Fruit fly (Drosophila melanogaster) whole organism, embryonic: Measurements from ENCODE around the gene CG4313.

Experiments used
- Aef1 ChIP-seq: fragments of 200-800 bp; sonication (Bioruptor generic); IDR thresholded peaks from 3 replicates; pipeline ENCODE4 v1.3.6; 2022; ENCODE audit warnings: missing biosample characterization, missing genetic modification characterization
- Awh ChIP-seq: fragments of 200-800 bp; sonication (Bioruptor generic); IDR thresholded peaks from 2 replicates; pipeline ENCODE4, ENCODE4 v1.3.6; 2022; ENCODE audit warnings: missing biosample characterization, missing genetic modification characterization
- Bgb ChIP-seq: fragments of 200-800 bp; sonication (Bioruptor generic); IDR thresholded peaks from 2 replicates; pipeline ENCODE4 v1.3.6; 2022; ENCODE audit warnings: missing biosample characterization, missing genetic modification characterization; ENCODE audit not compliant: partially characterized antibody
- CG10274 ChIP-seq: fragments of 200-800 bp; sonication (Bioruptor generic); optimal IDR thresholded peaks from 3 replicates; lab custom pipeline; 2017; ENCODE audit warnings: missing biosample characterization, mild to moderate bottlenecking, missing genetic modification characterization
- CG10321 ChIP-seq: fragments of 200-800 bp; sonication (Bioruptor generic); IDR thresholded peaks from 2 replicates; pipeline ENCODE4 v1.3.6; 2022; ENCODE audit warnings: missing biosample characterization, missing genetic modification characterization
- CG10366 ChIP-seq: fragments of 200-800 bp; sonication (Bioruptor generic); IDR thresholded peaks from 2 replicates; pipeline ENCODE4 v1.3.6; 2022; ENCODE audit warnings: missing biosample characterization, missing genetic modification characterization
- CG10431 ChIP-seq: fragments of 200-800 bp; sonication (Bioruptor generic); optimal IDR thresholded peaks from 3 replicates; lab custom pipeline; 2018; ENCODE audit warnings: missing biosample characterization, mild to moderate bottlenecking, missing genetic modification characterization
- CG10462 ChIP-seq: fragments of 200-800 bp; sonication (Bioruptor generic); optimal IDR thresholded peaks from 2 replicates; lab custom pipeline; 2016; ENCODE audit warnings: missing biosample characterization, missing genetic modification characterization
- CG12104 ChIP-seq: fragments of 200-800 bp; sonication (Bioruptor generic); optimal IDR thresholded peaks from 3 replicates; lab custom pipeline; 2016; ENCODE audit warnings: missing biosample characterization, missing genetic modification characterization
- CG12155 ChIP-seq: fragments of 200-800 bp; sonication (Bioruptor generic); optimal IDR thresholded peaks from 3 replicates; lab custom pipeline; 2016; ENCODE audit warnings: missing biosample characterization, missing genetic modification characterization
- CG12659 ChIP-seq: fragments of 200-800 bp; sonication (Bioruptor generic); optimal IDR thresholded peaks from 3 replicates; lab custom pipeline; 2017; ENCODE audit warnings: mild to moderate bottlenecking, missing biosample characterization, missing genetic modification reagents, missing genetic modification characterization
- CG15514 ChIP-seq: fragments of 200-800 bp; sonication (Bioruptor generic); optimal IDR thresholded peaks from 3 replicates; lab custom pipeline; 2017; ENCODE audit warnings: missing biosample characterization, missing genetic modification characterization, mild to moderate bottlenecking, moderate library complexity, missing genetic modification reagents
- CG2202 ChIP-seq: fragments of 200-800 bp; sonication (Bioruptor generic); optimal IDR thresholded peaks from 2 replicates; lab custom pipeline; 2018; ENCODE audit warnings: missing biosample characterization, mild to moderate bottlenecking, missing genetic modification characterization
- CG2678 ChIP-seq: fragments of 200-800 bp; sonication (Bioruptor generic); optimal IDR thresholded peaks from 3 replicates; lab custom pipeline; 2019; ENCODE audit warnings: missing biosample characterization, mild to moderate bottlenecking, missing genetic modification characterization, moderate library complexity
- CG31224 ChIP-seq: fragments of 200-800 bp; sonication (Bioruptor generic); IDR thresholded peaks from 2 replicates; pipeline ENCODE4 v1.3.6; 2022; ENCODE audit warnings: missing biosample characterization, missing genetic modification characterization
- CG31365 ChIP-seq: fragments of 200-800 bp; sonication (Bioruptor generic); optimal IDR thresholded peaks from 2 replicates; lab custom pipeline; 2018; ENCODE audit warnings: missing biosample characterization, mild to moderate bottlenecking, missing genetic modification characterization
- CG32532 ChIP-seq: fragments of 200-800 bp; sonication (Bioruptor generic); IDR thresholded peaks from 2 replicates; pipeline ENCODE4 v1.3.6; 2022; ENCODE audit warnings: missing biosample characterization, missing genetic modification characterization
- CG32772 ChIP-seq: fragments of 200-800 bp; sonication (Bioruptor generic); IDR thresholded peaks from 2 replicates; pipeline ENCODE4 v1.3.6; 2022; ENCODE audit warnings: missing biosample characterization, missing genetic modification characterization
- CG34422 ChIP-seq: fragments of 200-800 bp; sonication (Bioruptor generic); IDR thresholded peaks from 3 replicates; pipeline ENCODE4 v1.3.6; 2022; ENCODE audit warnings: missing biosample characterization, missing genetic modification characterization
- CG6813 ChIP-seq: fragments of 200-800 bp; sonication (Bioruptor generic); optimal IDR thresholded peaks from 2 replicates; lab custom pipeline; 2017; ENCODE audit warnings: missing biosample characterization, missing genetic modification characterization, mild to moderate bottlenecking, moderate library complexity, missing genetic modification reagents
- CG8281 ChIP-seq: fragments of 200-800 bp; sonication (Bioruptor generic); optimal IDR thresholded peaks from 2 replicates; lab custom pipeline; 2018; ENCODE audit warnings: missing biosample characterization, mild to moderate bottlenecking, missing genetic modification characterization, moderate library complexity
- Chrac-16 ChIP-seq: fragments of 200-800 bp; sonication (Bioruptor generic); optimal IDR thresholded peaks from 3 replicates; lab custom pipeline; 2016; ENCODE audit warnings: missing biosample characterization, missing genetic modification characterization
- Dip2 ChIP-seq: fragments of 200-800 bp; sonication (Bioruptor generic); IDR thresholded peaks from 2 replicates; pipeline ENCODE4 v1.3.6; 2022; ENCODE audit warnings: missing biosample characterization, missing genetic modification characterization
- ERR ChIP-seq: fragments of 200-800 bp; sonication (Bioruptor generic); optimal IDR thresholded peaks from 2 replicates; lab custom pipeline; 2016; ENCODE audit warnings: missing biosample characterization, missing genetic modification characterization
- Elba2 ChIP-seq: fragments of 200-800 bp; sonication (Bioruptor generic); optimal IDR thresholded peaks from 3 replicates; lab custom pipeline; 2016; ENCODE audit warnings: missing biosample characterization, missing genetic modification characterization
- Ets97D ChIP-seq: fragments of 200-800 bp; sonication (Bioruptor generic); optimal IDR thresholded peaks from 3 replicates; lab custom pipeline; 2016; ENCODE audit warnings: missing biosample characterization, missing genetic modification characterization
- GATAe ChIP-seq: fragments of 200-800 bp; sonication (Bioruptor generic); conservative IDR thresholded peaks from 2 replicates; pipeline ENCODE4 v1.3.6; 2022; ENCODE audit warnings: missing biosample characterization, missing genetic modification characterization
- Hey ChIP-seq: fragments of 200-800 bp; sonication (Bioruptor generic); optimal IDR thresholded peaks from 3 replicates; lab custom pipeline; 2018; ENCODE audit warnings: missing biosample characterization, mild to moderate bottlenecking, missing genetic modification characterization
- Hr3 ChIP-seq: fragments of 200-800 bp; sonication (Bioruptor generic); optimal IDR thresholded peaks from 3 replicates; lab custom pipeline; 2016; ENCODE audit warnings: missing biosample characterization, missing genetic modification characterization
- Hsf ChIP-seq: fragments of 200-800 bp; sonication (Bioruptor generic); optimal IDR thresholded peaks from 3 replicates; lab custom pipeline; 2016; ENCODE audit warnings: missing biosample characterization, missing genetic modification characterization
- Lpt ChIP-seq: fragments of >200 bp; optimal IDR thresholded peaks from 2 replicates; lab custom pipeline; 2018; ENCODE audit warnings: missing biosample characterization, missing genetic modification characterization
- NfI ChIP-seq: fragments of 200-800 bp; sonication (Bioruptor generic); optimal IDR thresholded peaks from 3 replicates; lab custom pipeline; 2018; ENCODE audit warnings: missing biosample characterization, mild to moderate bottlenecking, missing genetic modification characterization, moderate library complexity
- Side ChIP-seq: fragments of 200-800 bp; sonication (Bioruptor generic); optimal IDR thresholded peaks from 2 replicates; lab custom pipeline; 2016; ENCODE audit warnings: missing biosample characterization, missing genetic modification characterization
- TFAM ChIP-seq: fragments of 200-800 bp; sonication (Bioruptor generic); optimal IDR thresholded peaks from 2 replicates; lab custom pipeline; 2017; ENCODE audit warnings: missing biosample characterization, missing genetic modification characterization, inconsistent platforms
- Vsx1 ChIP-seq: fragments of 200-800 bp; sonication (Bioruptor generic); optimal IDR thresholded peaks from 2 replicates; lab custom pipeline; 2017; ENCODE audit warnings: missing biosample characterization, mild to moderate bottlenecking, missing genetic modification characterization, missing genetic modification reagents
- abd-A ChIP-seq: fragments of 200-800 bp; sonication (Bioruptor generic); optimal IDR thresholded peaks from 3 replicates; lab custom pipeline; 2019; ENCODE audit warnings: missing biosample characterization, mild to moderate bottlenecking, missing genetic modification characterization, moderate library complexity
- bsh ChIP-seq, 2 experiments: fragments of 200-800 bp; sonication (Bioruptor generic); optimal IDR thresholded peaks; 2 replicates each; lab custom pipeline; 2017 to 2018; ENCODE audit warnings: mild to moderate bottlenecking in 2 of 2, missing biosample characterization in 2 of 2, missing genetic modification characterization in 2 of 2, moderate library complexity in 1 of 2
- cas ChIP-seq: fragments of 200-800 bp; sonication (Bioruptor generic); IDR thresholded peaks from 2 replicates; pipeline ENCODE4 v1.3.6; 2022; ENCODE audit warnings: missing biosample characterization, missing genetic modification characterization
- chn ChIP-seq: fragments of 200-800 bp; sonication (Bioruptor generic); optimal IDR thresholded peaks from 2 replicates; lab custom pipeline; 2016; ENCODE audit warnings: missing biosample characterization, missing genetic modification characterization
- dmrt11E ChIP-seq: fragments of 200-800 bp; sonication (Bioruptor generic); optimal IDR thresholded peaks from 3 replicates; lab custom pipeline; 2018; ENCODE audit warnings: missing biosample characterization, mild to moderate bottlenecking, missing genetic modification characterization, moderate library complexity
- hb ChIP-seq: fragments of 200-800 bp; sonication (Bioruptor generic); IDR thresholded peaks from 3 replicates; pipeline ENCODE4 v1.3.6; 2022; ENCODE audit warnings: missing biosample characterization, missing genetic modification characterization; ENCODE audit not compliant: partially characterized antibody
- her ChIP-seq: fragments of 200-800 bp; sonication (Bioruptor generic); optimal IDR thresholded peaks from 2 replicates; lab custom pipeline; 2016; ENCODE audit warnings: missing biosample characterization, missing genetic modification characterization
- inv ChIP-seq: fragments of 200-800 bp; sonication (Bioruptor generic); IDR thresholded peaks from 2 replicates; pipeline ENCODE4 v1.3.6; 2022; ENCODE audit warnings: missing biosample characterization, missing genetic modification characterization; ENCODE audit not compliant: partially characterized antibody
- kah ChIP-seq: fragments of 200-800 bp; sonication (Bioruptor generic); optimal IDR thresholded peaks from 2 replicates; lab custom pipeline; 2018; ENCODE audit warnings: missing biosample characterization, mild to moderate bottlenecking, missing genetic modification characterization
- nau ChIP-seq: fragments of 200-800 bp; sonication (Bioruptor generic); optimal IDR thresholded peaks from 3 replicates; lab custom pipeline; 2017; ENCODE audit warnings: missing biosample characterization, mild to moderate bottlenecking, missing genetic modification characterization, missing genetic modification reagents
- pfk ChIP-seq: fragments of 200-800 bp; sonication (Bioruptor generic); optimal IDR thresholded peaks from 2 replicates; lab custom pipeline; 2018; ENCODE audit warnings: missing biosample characterization, mild to moderate bottlenecking, missing genetic modification characterization, moderate library complexity
- pzg ChIP-seq: fragments of 200-800 bp; sonication (Bioruptor generic); optimal IDR thresholded peaks from 3 replicates; lab custom pipeline; 2018; ENCODE audit warnings: missing biosample characterization, mild to moderate bottlenecking, missing genetic modification characterization, moderate library complexity
- seq ChIP-seq: fragments of 200-800 bp; sonication (Bioruptor generic); IDR thresholded peaks from 2 replicates; pipeline ENCODE4 v1.3.6; 2022; ENCODE audit warnings: missing biosample characterization, missing genetic modification characterization
- tgo ChIP-seq: fragments of 200-800 bp; sonication (Bioruptor generic); IDR thresholded peaks from 3 replicates; pipeline ENCODE4 v1.3.6; 2022; ENCODE audit warnings: missing biosample characterization, missing genetic modification characterization
- yki ChIP-seq: fragments of >200 bp; optimal IDR thresholded peaks from 3 replicates; lab custom pipeline; 2018

CG4313 gene

DNA sequence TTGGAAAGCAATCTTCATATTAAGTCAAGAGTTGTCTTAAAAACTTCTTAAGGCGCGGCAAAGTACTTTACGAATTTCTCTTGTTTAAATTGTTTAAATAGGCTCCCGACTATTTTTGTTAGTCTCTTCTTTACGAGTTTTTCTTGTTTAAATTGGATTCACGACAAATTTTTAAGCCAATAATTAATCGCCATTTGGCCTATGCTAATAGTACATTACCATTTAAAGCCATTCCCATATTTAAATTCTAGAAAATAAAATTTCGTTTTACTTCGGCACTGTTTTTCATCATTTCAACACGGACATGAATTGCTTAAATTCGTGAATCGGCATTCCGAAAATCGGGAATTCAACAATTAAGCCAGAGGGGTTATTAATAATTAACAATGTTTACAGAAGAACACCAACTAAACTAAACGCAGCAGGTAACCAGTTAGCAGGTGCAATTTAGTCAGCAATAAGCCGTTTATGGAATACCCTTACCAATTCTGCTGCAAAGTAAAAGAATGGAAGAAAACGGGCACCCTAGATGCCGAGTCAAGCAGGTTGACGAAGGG, 32.1 kb upstream of the CG4313 start (continued):
- peak; percentile 75 for TF ChIP-seq NfI (GFP tag; lab: Kevin White, UChicago)
- peak; percentile 85 for TF ChIP-seq CG2678
- peak; percentile 60 for TF ChIP-seq CG10462 (GFP tag; lab: Kevin White, UChicago)
- peak in 1 of 2 experiments; percentile 63 for TF ChIP-seq bsh (GFP tag; optimal IDR thresholded peaks at IDR 0.05; lab: Kevin White, UChicago)
- TF ChIP-seq CG31365: no peak
- TF ChIP-seq Dip2: no peak
- TF ChIP-seq GATAe (GFP tag; lab: Robert Waterston, UW): no peak
- TF ChIP-seq CG15514 (GFP tag; lab: Kevin White, UChicago): peak; percentile 48
- no peak for TF ChIP-seq Hey (tag; lab: Kevin White, UChicago)
- TF ChIP-seq Hsf (GFP tag; lab: Kevin White, UChicago): peak; percentile 78
- peak; percentile 78 for TF ChIP-seq dmrt11E
- TF ChIP-seq CG10366 (GFP tag; lab: Robert Waterston, UW): peak; percentile 63
- no peak for TF ChIP-seq pfk
- TF ChIP-seq Side (GFP tag; lab: Kevin White, UChicago): peak; percentile 58
- no peak for TF ChIP-seq kah (GFP tag; lab: Kevin White, UChicago)
- TF ChIP-seq chn (GFP tag; lab: Kevin White, UChicago): peak; percentile 77
- no peak for TF ChIP-seq Lpt
- peak; percentile 48 for TF ChIP-seq Ets97D (GFP tag; lab: Kevin White, UChicago)
- peak; percentile 90 for TF ChIP-seq CG12104 (GFP tag; lab: Kevin White, UChicago)
- peak; percentile 43; the same call in 2 of the 3 replicates for TF ChIP-seq CG34422 (GFP tag; lab: Robert Waterston, UW)
- no peak for TF ChIP-seq Bgb (GFP tag; lab: Robert Waterston, UW)
- peak; percentile 40; the same call in 2 of the 3 replicates for TF ChIP-seq Aef1 (GFP tag; lab: Robert Waterston, UW)
- TF ChIP-seq CG31224 (GFP tag; lab: Robert Waterston, UW): peak; percentile 16; the same call in 1 of the 2 replicates
- TF ChIP-seq tgo (GFP tag; lab: Robert Waterston, UW): peak; percentile 54
- TF ChIP-seq CG10274 (GFP tag; lab: Kevin White, UChicago): peak; percentile 50
- TF ChIP-seq Elba2 (GFP tag; lab: Kevin White, UChicago): no peak
- peak; percentile 45 for TF ChIP-seq CG10431 (GFP tag; lab: Kevin White, UChicago)
- peak; percentile 5 for TF ChIP-seq CG2202 (tag; lab: Kevin White, UChicago)
- no peak for TF ChIP-seq abd-A (tag; lab: Kevin White, UChicago)
- no peak for TF ChIP-seq cas (GFP tag; lab: Robert Waterston, UW)
- TF ChIP-seq CG32532 (GFP tag; lab: Robert Waterston, UW): peak; percentile 55; the same call in 1 of the 2 replicates
- TF ChIP-seq CG12155 (GFP tag; lab: Kevin White, UChicago): peak; percentile 60
- TF ChIP-seq yki (lab: Kevin White, UChicago): no peak
- no peak for TF ChIP-seq hb (GFP tag; lab: Robert Waterston, UW)
- TF ChIP-seq Hr3: peak; percentile 77
- TF ChIP-seq Awh (GFP tag; lab: Robert Waterston, UW): 0 out of 2 replicates have a peak, but pooled peaks have one; percentile 39
- TF ChIP-seq CG32772 (GFP tag; lab: Robert Waterston, UW): peak; percentile 51
- TF ChIP-seq her: peak; percentile 58
- TF ChIP-seq Vsx1 (GFP tag; lab: Kevin White, UChicago): peak; percentile 29
- TF ChIP-seq TFAM (GFP tag; lab: Kevin White, UChicago): no peak
- TF ChIP-seq nau (GFP tag; lab: Kevin White, UChicago): peak; percentile 51
- no peak for TF ChIP-seq inv
- peak; percentile 54 for TF ChIP-seq Chrac-16 (GFP tag; lab: Kevin White, UChicago)
- peak; percentile 38 for TF ChIP-seq CG8281 (tag; lab: Kevin White, UChicago)
- TF ChIP-seq CG6813 (GFP tag; lab: Kevin White, UChicago): no peak
- peak; percentile 38 for TF ChIP-seq seq (GFP tag; lab: Robert Waterston, UW)
- TF ChIP-seq ERR: no peak
- no peak; the same call in 1 of the 2 replicates for TF ChIP-seq CG10321
- peak; percentile 23 for TF ChIP-seq pzg (GFP tag; lab: Kevin White, UChicago)
- TF ChIP-seq CG12659: peak; percentile 79
